Worm (Caenorhabditis elegans) whole organism, L4/young adult: Measurements from ENCODE around the gene gar-1.

Source experiments
- W03F9.2 ChIP-seq: fragments of 150-350 bp; optimal IDR thresholded peaks from 2 replicates; lab custom pipeline; 2014; ENCODE audit warnings: missing biosample characterization, missing genetic modification characterization
- him-1 ChIP-seq: sonication (generic microtip); optimal IDR thresholded peaks from 2 replicates; lab custom pipeline; 2016; ENCODE audit warnings: missing genotype, missing genetic modification reagents, missing genetic modification characterization, missing compliant biosample characterization

DNA sequence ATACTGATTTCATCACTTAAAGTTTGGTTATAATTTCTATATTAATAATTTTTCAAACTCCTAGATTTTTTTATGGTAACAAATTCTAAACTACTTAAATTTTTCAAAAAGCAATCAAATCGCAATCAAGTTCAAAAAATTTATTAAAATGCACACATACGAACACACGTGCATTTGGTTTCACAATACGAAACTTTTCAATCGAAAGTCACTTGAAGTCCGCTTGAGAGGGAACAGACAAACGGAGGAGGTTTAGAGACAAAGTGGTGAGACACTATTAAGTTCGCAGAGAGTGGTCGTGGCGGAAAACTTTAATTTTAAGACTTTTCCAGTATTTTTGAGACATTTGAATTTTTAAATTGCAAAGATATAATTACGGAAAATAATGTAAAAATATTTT is 21.0 kb upstream of the gar-1 start, which contains the start of gene glr-8:
- TF ChIP-seq W03F9.2 (no peak), him-1 (tag; lab: Kevin White, UChicago) (no peak)
